Worm (Caenorhabditis elegans) whole organism, late embryonic: ENCODE measurements around the gene klp-11.

Experiments used
- ama-1 ChIP-seq: fragments of 150-350 bp; optimal IDR thresholded peaks from 2 replicates; lab custom pipeline; 2014
- ceh-2 ChIP-seq: sonication (generic microtip); optimal IDR thresholded peaks from 2 replicates; lab custom pipeline; 2016; ENCODE audit warnings: missing genotype, missing genetic modification characterization, missing compliant biosample characterization
- ceh-22 ChIP-seq: sonication (generic microtip); optimal IDR thresholded peaks from 2 replicates; lab custom pipeline; 2017; ENCODE audit warnings: missing biosample characterization, missing genetic modification characterization
- ceh-24 ChIP-seq: sonication (generic microtip); optimal IDR thresholded peaks from 2 replicates; lab custom pipeline; 2016; ENCODE audit warnings: mild to moderate bottlenecking, missing genetic modification characterization, missing compliant biosample characterization
- elt-2 ChIP-seq: sonication (generic microtip); optimal IDR thresholded peaks from 2 replicates; lab custom pipeline; 2016; ENCODE audit warnings: missing genetic modification reagents, missing genetic modification characterization, missing compliant biosample characterization
- gmeb-2 ChIP-seq: sonication (generic microtip); optimal IDR thresholded peaks from 2 replicates; lab custom pipeline; 2016; ENCODE audit warnings: missing genetic modification characterization, inconsistent platforms, missing compliant biosample characterization
- nfya-1 ChIP-seq: sonication (generic microtip); optimal IDR thresholded peaks from 2 replicates; lab custom pipeline; 2017; ENCODE audit warnings: missing genetic modification characterization, mild to moderate bottlenecking, missing compliant biosample characterization, antibody characterized with exemption, moderate library complexity

DNA sequence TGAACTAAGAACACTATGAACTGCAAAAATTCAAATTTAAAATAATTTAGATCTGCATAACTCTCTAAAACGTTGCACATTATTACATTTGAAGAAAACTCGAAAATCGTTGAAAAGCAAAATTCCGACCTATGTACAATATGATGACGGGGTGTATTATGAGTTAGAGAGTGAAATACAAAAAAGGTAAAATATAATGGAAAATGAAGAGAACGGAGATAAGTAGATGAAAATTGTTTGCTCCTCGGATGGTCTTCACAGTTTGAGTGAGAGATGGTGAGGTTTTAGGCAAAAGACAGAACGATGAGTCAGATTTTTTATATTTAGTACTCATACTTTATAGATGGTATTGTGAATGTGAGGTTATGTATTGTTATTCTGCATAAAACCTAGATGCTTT, 45.5 kb upstream of the klp-11 start:
- TF ChIP-seq gmeb-2 (tag; lab: Kevin White, UChicago) (no peak), nfya-1 (no peak), ceh-2 (tag; lab: Kevin White, UChicago) (no peak), elt-2 (tag; lab: Kevin White, UChicago) (no peak), ceh-24 (tag; lab: Kevin White, UChicago) (no peak), ama-1 (no peak), ceh-22 (tag; lab: Kevin White, UChicago) (no peak)
